Worm (Caenorhabditis elegans): ENCODE data around the gene Y62H9A.14.

DNA sequence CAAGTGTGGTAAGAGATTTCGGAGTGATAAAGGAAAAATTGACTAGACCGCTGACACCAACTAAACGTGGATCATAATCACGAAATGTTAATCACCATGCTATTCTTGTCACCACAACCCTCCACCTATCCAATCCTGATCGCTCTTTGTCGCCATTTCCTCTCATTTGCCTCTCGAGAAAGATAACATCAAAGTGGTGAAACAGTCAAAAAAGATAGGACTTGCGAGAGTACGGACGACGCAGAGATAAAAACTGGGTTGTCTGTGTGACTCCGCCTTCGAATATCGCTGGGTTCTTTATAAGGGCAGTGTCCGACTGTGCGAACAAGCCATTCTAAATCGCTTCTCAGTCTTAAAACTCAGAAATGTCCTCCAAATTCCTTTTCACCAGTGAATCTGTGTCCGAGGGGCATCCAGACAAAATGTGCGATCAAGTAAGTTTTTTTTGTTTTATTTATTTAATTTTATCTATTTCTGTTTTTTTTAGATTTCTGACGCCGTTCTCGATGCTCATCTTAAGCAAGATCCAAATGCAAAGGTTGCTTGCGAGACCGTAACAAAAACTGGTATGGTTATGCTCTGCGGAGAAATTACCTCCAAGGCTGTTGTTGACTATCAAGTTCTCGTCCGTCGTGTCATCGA, 44.8 kb downstream of the Y62H9A.14 start, which contains the start of gene sams-1:
- TF ChIP-seq cog-1 (tag; optimal IDR thresholded peaks at IDR 0.05) (no peak), ref-1 (GFP tag; conservative IDR thresholded peaks at IDR 0.05) (no peak), flt-1 (GFP tag; IDR thresholded peaks at IDR 0.05) (no peak)

Measured in whole organism, midembryonic.